Worm (Caenorhabditis elegans) whole organism, L4 larva: ENCODE data around the gene inx-6.

Experiments used
- D1046.2 ChIP-seq: fragments of 200-800 bp; sonication (Bioruptor generic); IDR thresholded peaks from 2 replicates; pipeline ENCODE4 v1.3.6; 2022; ENCODE audit warnings: missing genetic modification characterization, missing compliant biosample characterization
- F10B5.3 ChIP-seq: sonication (generic microtip); optimal IDR thresholded peaks from 2 replicates; lab custom pipeline; 2016; ENCODE audit warnings: mild to moderate bottlenecking, missing genetic modification characterization, missing compliant biosample characterization
- F26F4.8 ChIP-seq: fragments of 200-800 bp; sonication (Bioruptor generic); conservative IDR thresholded peaks from 2 replicates; pipeline ENCODE4 v1.3.6; 2022; ENCODE audit warnings: missing genetic modification characterization, missing compliant biosample characterization
- F44E2.7 ChIP-seq: fragments of 200-800 bp; sonication (Bioruptor generic); IDR thresholded peaks from 2 replicates; pipeline ENCODE4 v2.1.2; 2022; ENCODE audit warnings: missing genetic modification characterization, missing compliant biosample characterization
- F49E8.2 ChIP-seq: sonication (generic microtip); optimal IDR thresholded peaks from 2 replicates; lab custom pipeline; 2016; ENCODE audit warnings: missing compliant biosample characterization, mild to moderate bottlenecking, missing genetic modification characterization, borderline replicate concordance
- T20F7.1 ChIP-seq: fragments of 200-800 bp; sonication (Bioruptor generic); optimal IDR thresholded peaks from 2 replicates; lab custom pipeline; 2018; ENCODE audit warnings: mild to moderate bottlenecking, missing genetic modification characterization, missing compliant biosample characterization
- Y105C5A.15 ChIP-seq: fragments of 200-800 bp; sonication (Bioruptor generic); IDR thresholded peaks from 2 replicates; pipeline ENCODE4 v1.3.6; 2022; ENCODE audit warnings: missing genetic modification characterization, missing compliant biosample characterization
- Y75B8A.6 ChIP-seq: fragments of 200-800 bp; sonication (Bioruptor generic); IDR thresholded peaks from 2 replicates; pipeline ENCODE4 v1.3.6; 2022; ENCODE audit warnings: missing genetic modification reagents, missing genetic modification characterization, missing compliant biosample characterization
- aha-1 ChIP-seq: fragments of 150-350 bp; peaks from one replicate; lab custom pipeline; 2014; ENCODE audit warnings: missing biosample characterization, missing genetic modification characterization
- aly-2 ChIP-seq: sonication (generic microtip); optimal IDR thresholded peaks from 2 replicates; lab custom pipeline; 2018; ENCODE audit warnings: missing biosample characterization, missing genetic modification characterization
- ama-1 ChIP-seq: fragments of 150-350 bp; optimal IDR thresholded peaks from 2 replicates; lab custom pipeline; 2014; ENCODE audit warnings: inconsistent platforms, mixed read lengths
- arid-1 ChIP-seq: fragments of 200-800 bp; sonication (Bioruptor generic); conservative IDR thresholded peaks from 2 replicates; pipeline ENCODE4 v1.3.6; 2022; ENCODE audit warnings: missing genetic modification reagents, missing genetic modification characterization, missing compliant biosample characterization
- attf-4 ChIP-seq: sonication (generic microtip); optimal IDR thresholded peaks from 3 replicates; lab custom pipeline; 2017; ENCODE audit warnings: missing biosample characterization, missing genetic modification characterization
- ceh-82 ChIP-seq: sonication (generic microtip); optimal IDR thresholded peaks from 2 replicates; lab custom pipeline; 2017; ENCODE audit warnings: missing biosample characterization, missing genetic modification characterization
- cey-2 ChIP-seq: sonication (generic microtip); optimal IDR thresholded peaks from 3 replicates; lab custom pipeline; 2017; ENCODE audit warnings: missing genetic modification characterization, mild to moderate bottlenecking, missing compliant biosample characterization, antibody characterized with exemption, borderline replicate concordance; ENCODE audit not compliant: insufficient read depth
- ctbp-1 ChIP-seq: fragments of 200-800 bp; sonication (Bioruptor generic); IDR thresholded peaks from 2 replicates; pipeline ENCODE4 v1.3.6; 2022; ENCODE audit warnings: missing genetic modification reagents, missing genetic modification characterization, missing compliant biosample characterization
- daf-12 ChIP-seq: fragments of 150-350 bp; optimal IDR thresholded peaks from 2 replicates; lab custom pipeline; 2014; ENCODE audit warnings: missing biosample characterization, missing genetic modification reagents, missing genetic modification characterization
- daf-19 ChIP-seq: fragments of 200-800 bp; sonication (Bioruptor generic); conservative IDR thresholded peaks from 2 replicates; pipeline ENCODE4 v1.3.6; 2022; ENCODE audit warnings: missing genetic modification characterization, missing compliant biosample characterization
- daf-8 ChIP-seq: fragments of 200-800 bp; sonication (Bioruptor generic); IDR thresholded peaks from 2 replicates; pipeline ENCODE4 v1.3.6; 2022; ENCODE audit warnings: missing genetic modification characterization, missing compliant biosample characterization
- duxl-1 ChIP-seq: sonication (generic microtip); optimal IDR thresholded peaks from 2 replicates; lab custom pipeline; 2016; ENCODE audit warnings: mild to moderate bottlenecking, missing genetic modification characterization, moderate library complexity, missing compliant biosample characterization; ENCODE audit not compliant: poor library complexity
- fkh-10 ChIP-seq: fragments of 150-350 bp; optimal IDR thresholded peaks from 2 replicates; lab custom pipeline; 2014; ENCODE audit warnings: missing biosample characterization, missing genetic modification reagents, missing genetic modification characterization
- gei-8 ChIP-seq: fragments of 200-800 bp; sonication (Bioruptor generic); optimal IDR thresholded peaks from 2 replicates; lab custom pipeline; 2018; ENCODE audit warnings: mild to moderate bottlenecking, missing genetic modification characterization, missing compliant biosample characterization
- hif-1 ChIP-seq, 2 experiments: sonication (generic microtip); optimal IDR thresholded peaks; 2 replicates each; lab custom pipeline; 2016 to 2017; ENCODE audit warnings: missing compliant biosample characterization in 2 of 2, missing genetic modification characterization in 2 of 2, missing genetic modification reagents in 2 of 2, missing genotype in 2 of 2, mild to moderate bottlenecking in 1 of 2
- hlh-11 ChIP-seq: fragments of 200-800 bp; sonication (Bioruptor generic); optimal IDR thresholded peaks from 2 replicates; lab custom pipeline; 2018; ENCODE audit warnings: mild to moderate bottlenecking, missing genetic modification characterization, missing compliant biosample characterization
- lim-7 ChIP-seq: fragments of 200-800 bp; sonication (Bioruptor generic); IDR thresholded peaks from 2 replicates; pipeline ENCODE4 v1.3.6; 2022; ENCODE audit warnings: missing genetic modification characterization, missing compliant biosample characterization
- lin-15B ChIP-seq: fragments of 150-350 bp; sonication (generic microtip); optimal IDR thresholded peaks from 3 replicates; lab custom pipeline; 2014; ENCODE audit warnings: missing biosample characterization, missing genetic modification characterization
- lin-29 ChIP-seq: fragments of 200-800 bp; sonication (Bioruptor generic); IDR thresholded peaks from 2 replicates; pipeline ENCODE4 v1.3.6; 2022; ENCODE audit warnings: missing genetic modification reagents, missing genetic modification characterization, missing compliant biosample characterization
- lir-3 ChIP-seq: sonication (generic microtip); optimal IDR thresholded peaks from 2 replicates; lab custom pipeline; 2016; ENCODE audit warnings: mild to moderate bottlenecking, missing genetic modification characterization, missing compliant biosample characterization
- lsy-2 ChIP-seq, 2 experiments: fragments of 150-350 bp in 1 of 2; sonication (generic microtip) in 1 of 2; optimal IDR thresholded peaks; 2 replicates each; lab custom pipeline; 2014 to 2017; ENCODE audit warnings: missing biosample characterization in 2 of 2, missing genetic modification characterization in 2 of 2
- mdt-29 ChIP-seq: fragments of 200-800 bp; sonication (Bioruptor generic); IDR thresholded peaks from 2 replicates; pipeline ENCODE4 v1.3.6; 2022; ENCODE audit warnings: missing genetic modification reagents, missing genetic modification characterization, missing compliant biosample characterization
- mep-1 ChIP-seq: fragments of 150-350 bp; sonication (generic microtip); optimal IDR thresholded peaks from 3 replicates; lab custom pipeline; 2014; ENCODE audit warnings: missing biosample characterization, missing genetic modification characterization
- mxl-3 ChIP-seq: fragments of 200-800 bp; sonication (Bioruptor generic); optimal IDR thresholded peaks from 2 replicates; lab custom pipeline; 2018; ENCODE audit warnings: mild to moderate bottlenecking, missing genetic modification characterization, missing compliant biosample characterization
- nhr-6 ChIP-seq: fragments of 150-350 bp; optimal IDR thresholded peaks from 2 replicates; lab custom pipeline; 2014; ENCODE audit warnings: missing biosample characterization, missing genetic modification characterization
- pha-4 ChIP-seq, 2 experiments: fragments of 150-350 bp in 1 of 2; fragments of 200-800 bp in 1 of 2; sonication (Bioruptor generic) in 1 of 2; IDR thresholded peaks in 1 of 2; optimal IDR thresholded peaks in 1 of 2; 2 replicates each; pipeline versions ENCODE4 v1.3.6 to Lab custom; 2014 to 2022; ENCODE audit warnings: missing genetic modification characterization in 2 of 2, missing genetic modification reagents in 2 of 2, missing biosample characterization in 1 of 2, missing compliant biosample characterization in 1 of 2
- pqm-1 ChIP-seq: sonication (generic microtip); optimal IDR thresholded peaks from 2 replicates; lab custom pipeline; 2017; ENCODE audit warnings: missing biosample characterization, missing genetic modification characterization
- rbr-2 ChIP-seq: sonication (generic microtip); optimal IDR thresholded peaks from 2 replicates; lab custom pipeline; 2016; ENCODE audit warnings: missing genotype, missing genetic modification characterization, missing compliant biosample characterization
- snpc-1.2 ChIP-seq: fragments of 200-800 bp; sonication (Bioruptor generic); IDR thresholded peaks from 2 replicates; pipeline ENCODE4 v1.3.6; 2022; ENCODE audit warnings: missing genetic modification reagents, missing genetic modification characterization, missing compliant biosample characterization
- snpc-4 ChIP-seq: fragments of 150-350 bp; optimal IDR thresholded peaks from 2 replicates; lab custom pipeline; 2014; ENCODE audit warnings: missing biosample characterization, missing genetic modification characterization
- spr-1 ChIP-seq: sonication (generic microtip); optimal IDR thresholded peaks from 2 replicates; lab custom pipeline; 2016; ENCODE audit warnings: mild to moderate bottlenecking, missing genetic modification characterization, missing compliant biosample characterization
- tra-1 ChIP-seq: fragments of 200-800 bp; sonication (Bioruptor generic); IDR thresholded peaks from 2 replicates; pipeline ENCODE4 v1.3.6; 2022; ENCODE audit warnings: missing genetic modification reagents, missing genetic modification characterization, missing compliant biosample characterization
- unc-130 ChIP-seq: sonication (generic microtip); optimal IDR thresholded peaks from 2 replicates; lab custom pipeline; 2016; ENCODE audit warnings: missing genetic modification reagents, missing genetic modification characterization, missing compliant biosample characterization
- zfp-2 ChIP-seq: sonication (generic microtip); optimal IDR thresholded peaks from 2 replicates; lab custom pipeline; 2016; ENCODE audit warnings: mild to moderate bottlenecking, missing genetic modification characterization, missing compliant biosample characterization
- zip-11 ChIP-seq: fragments of 200-800 bp; sonication (Bioruptor generic); IDR thresholded peaks from 2 replicates; pipeline ENCODE4 v1.3.6; 2022; ENCODE audit warnings: missing genetic modification characterization, missing compliant biosample characterization

Gene inx-6

ce11 chrIV:12755641-12756040, 9.3 kb downstream of the inx-6 start:
- TF ChIP-seq Y105C5A.15 (GFP tag; lab: Robert Waterston, UW) (no peak), lim-7 (GFP tag; lab: Robert Waterston, UW) (no peak), D1046.2 (0 out of 2 replicates have a peak, but pooled peaks have one; percentile 19)

- TF ChIP-seq daf-12 (no peak), aha-1 (tag; lab: Kevin White, UChicago) (peak; percentile 49)
Measured at ce11 chrIV:12757470-12757869, 11.1 kb downstream of the inx-6 start, which contains the start of gene flp-9. Gene flp-9, minus strand, starts transcription at chrIV:12757570.

- TF ChIP-seq mxl-3 (no peak), zfp-2 (tag; lab: Kevin White, UChicago) (no peak), aly-2 (tag; lab: Kevin White, UChicago) (no peak), fkh-10 (peak; percentile 42), tra-1 (no peak), ctbp-1 (GFP tag; lab: Robert Waterston, UW) (peak; percentile 67; the same call in 1 of the 2 replicates), rbr-2 (no peak), lsy-2 (tag; optimal IDR thresholded peaks at IDR 0.05; lab: Kevin White, UChicago) (peak in 1 of 2 experiments; percentile 17)
Measured at ce11 chrIV:12762782-12763181, 16.4 kb downstream of the inx-6 start.

- TF ChIP-seq pqm-1 (tag; lab: Kevin White, UChicago) (peak; percentile 57), F44E2.7 (GFP tag; lab: Robert Waterston, UW) (no peak)
Measured at ce11 chrIV:12765067-12765466, 18.7 kb downstream of the inx-6 start, which contains the start of gene ZK897.10. Gene ZK897.10, plus strand, starts transcription at chrIV:12765351.

ce11 chrIV:12771414-12771813, 25.0 kb downstream of the inx-6 start:
- TF ChIP-seq arid-1 (no peak), gei-8 (GFP tag; lab: Kevin White, UChicago) (no peak), F49E8.2 (tag; lab: Kevin White, UChicago) (no peak), snpc-1.2 (no peak), pqm-1 (tag; lab: Kevin White, UChicago) (no peak), pha-4 (GFP tag; IDR thresholded peaks at IDR 0.05; lab: Robert Waterston, UW) (no peak), pha-4 (tag; optimal IDR thresholded peaks at IDR 0.05; lab: Kevin White, UChicago) (no peak), ceh-82 (tag; lab: Kevin White, UChicago) (no peak), mdt-29 (GFP tag; lab: Robert Waterston, UW) (0 out of 2 replicates have a peak, but pooled peaks have one; percentile 15), daf-8 (GFP tag; lab: Robert Waterston, UW) (no peak), Y75B8A.6 (no peak), F26F4.8 (GFP tag; lab: Robert Waterston, UW) (0 out of 2 replicates have a peak, but pooled peaks have one; percentile 38), F44E2.7 (GFP tag; lab: Robert Waterston, UW) (no peak), F10B5.3 (tag; lab: Kevin White, UChicago) (no peak), T20F7.1 (no peak), lin-29 (GFP tag; lab: Robert Waterston, UW) (no peak), hif-1 (tag; optimal IDR thresholded peaks at IDR 0.05; lab: Kevin White, UChicago) (peak in 1 of 2 experiments; percentile 50), mep-1 (tag; lab: Kevin White, UChicago) (peak; percentile 75), unc-130 (GFP tag; lab: Kevin White, UChicago) (no peak), Y105C5A.15 (GFP tag; lab: Robert Waterston, UW) (no peak), zip-11 (GFP tag; lab: Robert Waterston, UW) (no peak), hlh-11 (tag; lab: Kevin White, UChicago) (no peak), lin-15B (tag; lab: Kevin White, UChicago) (no peak), cey-2 (no peak), ama-1 (lab: Kevin White, UChicago) (no peak), snpc-4 (tag; lab: Kevin White, UChicago) (no peak), spr-1 (tag; lab: Kevin White, UChicago) (no peak), nhr-6 (no peak), attf-4 (tag; lab: Kevin White, UChicago) (no peak), daf-12 (no peak), duxl-1 (tag; lab: Kevin White, UChicago) (no peak), lir-3 (tag; lab: Kevin White, UChicago) (no peak), daf-19 (GFP tag; lab: Robert Waterston, UW) (no peak), lsy-2 (tag; optimal IDR thresholded peaks at IDR 0.05; lab: Kevin White, UChicago) (peak; percentile 48 to 65), zfp-2 (tag; lab: Kevin White, UChicago) (no peak)
